Fruit fly (Drosophila melanogaster) whole organism, embryonic: ENCODE data around the gene CG34462.

ENCODE experiments used
- Atf6 ChIP-seq: fragments of 200-800 bp; sonication (Bioruptor generic); IDR thresholded peaks from 2 replicates; pipeline ENCODE4 v1.3.6; 2022; ENCODE audit warnings: missing biosample characterization, missing genetic modification characterization
- CG11085 ChIP-seq: fragments of 200-800 bp; sonication (Bioruptor generic); IDR thresholded peaks from 2 replicates; pipeline ENCODE4 v1.3.6; 2022; ENCODE audit warnings: missing biosample characterization, missing genetic modification characterization
- CG11456 ChIP-seq: fragments of 200-800 bp; sonication (Bioruptor generic); IDR thresholded peaks from 3 replicates; pipeline ENCODE4 v1.3.6; 2022; ENCODE audit warnings: missing biosample characterization, missing genetic modification characterization
- CG11504 ChIP-seq: fragments of 200-800 bp; sonication (Bioruptor generic); optimal IDR thresholded peaks from 3 replicates; lab custom pipeline; 2019; ENCODE audit warnings: missing biosample characterization, mild to moderate bottlenecking, missing genetic modification characterization, moderate library complexity
- CG17361 ChIP-seq: fragments of 200-800 bp; sonication (Bioruptor generic); IDR thresholded peaks from 3 replicates; pipeline ENCODE4 v1.3.6; 2022; ENCODE audit warnings: missing biosample characterization, missing genetic modification characterization
- CG17385 ChIP-seq: fragments of 200-800 bp; sonication (Bioruptor generic); optimal IDR thresholded peaks from 3 replicates; lab custom pipeline; 2018; ENCODE audit warnings: missing biosample characterization, mild to moderate bottlenecking, missing genetic modification characterization
- CG17912 ChIP-seq: fragments of 200-800 bp; sonication (Bioruptor generic); optimal IDR thresholded peaks from 2 replicates; lab custom pipeline; 2018; ENCODE audit warnings: missing biosample characterization, mild to moderate bottlenecking, missing genetic modification characterization
- CG1792 ChIP-seq: fragments of 200-800 bp; sonication (Bioruptor generic); optimal IDR thresholded peaks from 2 replicates; lab custom pipeline; 2016; ENCODE audit warnings: missing biosample characterization, missing genetic modification characterization
- CG30403 ChIP-seq: fragments of 200-800 bp; sonication (Bioruptor generic); optimal IDR thresholded peaks from 3 replicates; lab custom pipeline; 2016; ENCODE audit warnings: missing biosample characterization, missing genetic modification characterization
- CG31224 ChIP-seq: fragments of 200-800 bp; sonication (Bioruptor generic); IDR thresholded peaks from 2 replicates; pipeline ENCODE4 v1.3.6; 2022; ENCODE audit warnings: missing biosample characterization, missing genetic modification characterization
- CG33213 ChIP-seq: fragments of 200-800 bp; sonication (Bioruptor generic); optimal IDR thresholded peaks from 3 replicates; lab custom pipeline; 2016; ENCODE audit warnings: missing biosample characterization, missing genetic modification characterization
- CG3847 ChIP-seq: fragments of 200-800 bp; sonication (Bioruptor generic); IDR thresholded peaks from 2 replicates; pipeline ENCODE4 v1.3.6; 2022; ENCODE audit warnings: missing biosample characterization, missing genetic modification characterization
- CG42726 ChIP-seq: fragments of 200-800 bp; sonication (Bioruptor generic); IDR thresholded peaks from 2 replicates; pipeline ENCODE4 v1.3.6; 2022; ENCODE audit warnings: missing biosample characterization, missing genetic modification characterization; ENCODE audit not compliant: partially characterized antibody
- CG4707 ChIP-seq: fragments of 200-800 bp; sonication (Bioruptor generic); optimal IDR thresholded peaks from 2 replicates; lab custom pipeline; 2018; ENCODE audit warnings: missing biosample characterization, mild to moderate bottlenecking, missing genetic modification characterization, moderate library complexity
- CG4820 ChIP-seq: fragments of 200-800 bp; sonication (Bioruptor generic); optimal IDR thresholded peaks from 3 replicates; lab custom pipeline; 2016; ENCODE audit warnings: missing biosample characterization, missing genetic modification characterization
- CG6765 ChIP-seq: fragments of 200-800 bp; sonication (Bioruptor generic); optimal IDR thresholded peaks from 3 replicates; lab custom pipeline; 2017; ENCODE audit warnings: missing biosample characterization, mild to moderate bottlenecking, missing genetic modification characterization
- CG6813 ChIP-seq: fragments of 200-800 bp; sonication (Bioruptor generic); optimal IDR thresholded peaks from 2 replicates; lab custom pipeline; 2017; ENCODE audit warnings: missing biosample characterization, missing genetic modification characterization, mild to moderate bottlenecking, moderate library complexity, missing genetic modification reagents
- CG7928 ChIP-seq: fragments of 200-800 bp; sonication (Bioruptor generic); optimal IDR thresholded peaks from 2 replicates; lab custom pipeline; 2017; ENCODE audit warnings: missing biosample characterization, mild to moderate bottlenecking, missing genetic modification characterization
- Dref ChIP-seq: fragments of 200-800 bp; sonication (Bioruptor generic); IDR thresholded peaks from 2 replicates; pipeline ENCODE4 v1.3.6; 2022; ENCODE audit warnings: missing biosample characterization, missing genetic modification characterization
- ERR ChIP-seq: fragments of 200-800 bp; sonication (Bioruptor generic); optimal IDR thresholded peaks from 2 replicates; lab custom pipeline; 2016; ENCODE audit warnings: missing biosample characterization, missing genetic modification characterization
- Gsc ChIP-seq: fragments of 200-800 bp; sonication (Bioruptor generic); IDR thresholded peaks from 2 replicates; pipeline ENCODE4 v1.3.6; 2022; ENCODE audit warnings: missing biosample characterization, missing genetic modification characterization
- H15 ChIP-seq: fragments of 200-800 bp; sonication (Bioruptor generic); IDR thresholded peaks from 3 replicates; pipeline ENCODE4 v1.3.6; 2022; ENCODE audit warnings: missing biosample characterization, missing genetic modification characterization
- NK7.1 ChIP-seq: fragments of 200-800 bp; sonication (Bioruptor generic); optimal IDR thresholded peaks from 3 replicates; lab custom pipeline; 2016; ENCODE audit warnings: missing biosample characterization, missing genetic modification characterization
- Sry-β ChIP-seq: fragments of 200-800 bp; sonication (Bioruptor generic); optimal IDR thresholded peaks from 2 replicates; lab custom pipeline; 2018; ENCODE audit warnings: missing biosample characterization, mild to moderate bottlenecking, missing genetic modification characterization, moderate library complexity
- Ssrp ChIP-seq: fragments of 200-800 bp; sonication (Bioruptor generic); optimal IDR thresholded peaks from 2 replicates; lab custom pipeline; 2018; ENCODE audit warnings: missing biosample characterization, mild to moderate bottlenecking, missing genetic modification characterization, moderate library complexity
- Stat92E ChIP-seq, 3 experiments: fragments of >200 bp in 2 of 3; fragments of 200-800 bp in 1 of 3; sonication (Bioruptor generic) in 1 of 3; optimal IDR thresholded peaks; 2 replicates each; lab custom pipeline; 2017 to 2019; ENCODE audit warnings: missing biosample characterization in 3 of 3, missing genetic modification characterization in 3 of 3, mild to moderate bottlenecking in 1 of 3, moderate library complexity in 1 of 3
- Taf1 ChIP-seq: fragments of 200-800 bp; sonication (Bioruptor generic); IDR thresholded peaks from 2 replicates; pipeline ENCODE4 v1.3.6; 2022; ENCODE audit warnings: missing biosample characterization, missing genetic modification characterization
- croc ChIP-seq: fragments of 200-800 bp; sonication (Bioruptor generic); conservative IDR thresholded peaks from 3 replicates; pipeline ENCODE4 v1.3.6; 2022; ENCODE audit warnings: missing biosample characterization, missing genetic modification characterization
- cwo ChIP-seq: fragments of 200-800 bp; sonication (Bioruptor generic); optimal IDR thresholded peaks from 3 replicates; lab custom pipeline; 2017; ENCODE audit warnings: missing biosample characterization, missing genetic modification characterization, mild to moderate bottlenecking, moderate library complexity, missing genetic modification reagents
- dati ChIP-seq: fragments of 200-800 bp; sonication (Bioruptor generic); IDR thresholded peaks from 2 replicates; pipeline ENCODE4 v1.3.6; 2022; ENCODE audit warnings: missing biosample characterization, missing genetic modification characterization
- gcm2 ChIP-seq: fragments of 200-800 bp; sonication (Bioruptor generic); optimal IDR thresholded peaks from 2 replicates; lab custom pipeline; 2016; ENCODE audit warnings: missing biosample characterization, missing genetic modification characterization
- gem ChIP-seq: fragments of 200-800 bp; sonication (Bioruptor generic); optimal IDR thresholded peaks from 2 replicates; lab custom pipeline; 2019; ENCODE audit warnings: missing biosample characterization, mild to moderate bottlenecking, missing genetic modification characterization, moderate library complexity
- grau ChIP-seq: fragments of 200-800 bp; optimal IDR thresholded peaks from 3 replicates; lab custom pipeline; 2019; ENCODE audit warnings: missing biosample characterization, mild to moderate bottlenecking, missing genetic modification characterization, moderate library complexity
- kah ChIP-seq: fragments of 200-800 bp; sonication (Bioruptor generic); optimal IDR thresholded peaks from 2 replicates; lab custom pipeline; 2018; ENCODE audit warnings: missing biosample characterization, mild to moderate bottlenecking, missing genetic modification characterization
- ken ChIP-seq: fragments of 200-800 bp; sonication (Bioruptor generic); IDR thresholded peaks from 3 replicates; pipeline ENCODE4 v1.3.6; 2022; ENCODE audit warnings: missing biosample characterization, missing genetic modification characterization
- ro ChIP-seq: fragments of 200-800 bp; sonication (Bioruptor generic); IDR thresholded peaks from 2 replicates; pipeline ENCODE4 v1.3.6; 2022; ENCODE audit warnings: missing biosample characterization, missing genetic modification characterization
- row ChIP-seq: fragments of 200-800 bp; sonication (Bioruptor generic); IDR thresholded peaks from 3 replicates; pipeline ENCODE4 v1.3.6; 2022; ENCODE audit warnings: missing biosample characterization, missing genetic modification characterization
- sc ChIP-seq, 3 experiments: fragments of >200 bp in 2 of 3; fragments of 200-800 bp in 1 of 3; sonication (Bioruptor generic) in 1 of 3; optimal IDR thresholded peaks; 2 replicates in 2 of 3; 3 replicates in 1 of 3; lab custom pipeline; 2017; ENCODE audit warnings: mild to moderate bottlenecking in 1 of 3, missing biosample characterization in 1 of 3, missing genetic modification characterization in 1 of 3, missing genetic modification reagents in 1 of 3
- slbo ChIP-seq: fragments of 200-800 bp; sonication (Bioruptor generic); IDR thresholded peaks from 2 replicates; pipeline ENCODE4 v1.3.6; 2022; ENCODE audit warnings: missing biosample characterization, missing genetic modification characterization
- tup ChIP-seq: fragments of 200-800 bp; sonication (Bioruptor generic); optimal IDR thresholded peaks from 2 replicates; lab custom pipeline; 2016; ENCODE audit warnings: missing biosample characterization, mild to moderate bottlenecking, missing genetic modification characterization, moderate library complexity
- unc-4 ChIP-seq: fragments of 200-800 bp; sonication (Bioruptor generic); IDR thresholded peaks from 2 replicates; pipeline ENCODE4 v1.3.6; 2022; ENCODE audit warnings: missing biosample characterization, missing genetic modification characterization; ENCODE audit not compliant: partially characterized antibody
- vfl ChIP-seq: fragments of 200-800 bp; sonication (Bioruptor generic); optimal IDR thresholded peaks from 2 replicates; lab custom pipeline; 2016; ENCODE audit warnings: missing biosample characterization, missing genetic modification characterization

The CG34462 gene

dm6 chr3L:8284651-8285050, 43.7 kb upstream of the CG34462 start (continued):
- no peak for TF ChIP-seq gem (tag; lab: Kevin White, UChicago)
- TF ChIP-seq ro (GFP tag; lab: Robert Waterston, UW), result no peak
- TF ChIP-seq CG7928 (GFP tag; lab: Kevin White, UChicago), result no peak
- TF ChIP-seq Taf1 (GFP tag; lab: Robert Waterston, UW), result no peak
- TF ChIP-seq CG1792, result no peak
- TF ChIP-seq row (GFP tag; lab: Robert Waterston, UW), result peak; percentile 43; the same call in 2 of the 3 replicates
- TF ChIP-seq CG42726 (GFP tag; lab: Robert Waterston, UW), result no peak
- no peak for TF ChIP-seq vfl (GFP tag; lab: Kevin White, UChicago)
- no peak for TF ChIP-seq CG17912 (GFP tag; lab: Kevin White, UChicago)
- TF ChIP-seq CG33213 (GFP tag; lab: Kevin White, UChicago), result no peak
- no peak for TF ChIP-seq gcm2 (GFP tag; lab: Kevin White, UChicago)
- no peak for TF ChIP-seq Sry-β (GFP tag; lab: Kevin White, UChicago)
- no peak for TF ChIP-seq croc (GFP tag; lab: Robert Waterston, UW)
- TF ChIP-seq CG17385, result no peak
- no peak for TF ChIP-seq unc-4
- peak; percentile 36; the same call in 1 of the 2 replicates for TF ChIP-seq slbo (GFP tag; lab: Robert Waterston, UW)
- no peak for TF ChIP-seq CG4820
- TF ChIP-seq CG31224, result no peak
- TF ChIP-seq Gsc (GFP tag; lab: Robert Waterston, UW), result no peak
- no peak for TF ChIP-seq CG11456
- no peak for TF ChIP-seq Ssrp (tag; lab: Kevin White, UChicago)
- no peak for TF ChIP-seq CG30403
- TF ChIP-seq CG6765 (GFP tag; lab: Kevin White, UChicago), result no peak
- TF ChIP-seq ERR (GFP tag; lab: Kevin White, UChicago), result no peak
- TF ChIP-seq CG17361, result no peak
- TF ChIP-seq ken (GFP tag; lab: Robert Waterston, UW), result no peak
- TF ChIP-seq Atf6 (GFP tag; lab: Robert Waterston, UW), result no peak
- no peak for TF ChIP-seq CG3847 (GFP tag; lab: Robert Waterston, UW)
- TF ChIP-seq H15 (GFP tag; lab: Robert Waterston, UW), result no peak
- no peak for TF ChIP-seq tup (GFP tag; lab: Kevin White, UChicago)
- TF ChIP-seq sc (optimal IDR thresholded peaks at IDR 0.05; lab: Kevin White, UChicago), result no peak
- TF ChIP-seq sc (GFP tag; optimal IDR thresholded peaks at IDR 0.05; lab: Kevin White, UChicago), result no peak
- no peak for TF ChIP-seq CG11504
- TF ChIP-seq CG11085 (GFP tag; lab: Robert Waterston, UW), result no peak
- TF ChIP-seq dati, result no peak
- TF ChIP-seq kah (GFP tag; lab: Kevin White, UChicago), result no peak
- TF ChIP-seq cwo (GFP tag; lab: Kevin White, UChicago), result peak; percentile 14
- TF ChIP-seq CG4707 (GFP tag; lab: Kevin White, UChicago), result no peak
- peak; percentile 76 for TF ChIP-seq grau (tag; lab: Kevin White, UChicago)
- no peak for TF ChIP-seq CG6813 (GFP tag; lab: Kevin White, UChicago)
- no peak for TF ChIP-seq Stat92E (GFP tag; optimal IDR thresholded peaks at IDR 0.05; lab: Kevin White, UChicago)
- no peak for TF ChIP-seq NK7.1 (GFP tag; lab: Kevin White, UChicago)
- no peak for TF ChIP-seq Dref (GFP tag; lab: Robert Waterston, UW)
